Worm (Caenorhabditis elegans) whole organism, L4 larva: Measurements from ENCODE around the gene mdh-1.

ENCODE experiments used
- lir-3 ChIP-seq: sonication (generic microtip); optimal IDR thresholded peaks from 2 replicates; lab custom pipeline; 2016; ENCODE audit warnings: mild to moderate bottlenecking, missing genetic modification characterization, missing compliant biosample characterization
- zip-2 ChIP-seq: fragments of 150-350 bp; optimal IDR thresholded peaks from 2 replicates; lab custom pipeline; 2014; ENCODE audit warnings: missing biosample characterization, missing genetic modification characterization

- TF ChIP-seq lir-3 (tag; lab: Kevin White, UChicago) = no peak
- no peak for TF ChIP-seq zip-2
Measured at ce11 chrV:6546450-6547171, 30.3 kb upstream of the mdh-1 start, which contains the start of gene dre-1.
